Fruit fly (Drosophila melanogaster): Measurements from ENCODE around the gene Mpi.

The Mpi gene

dm6 chr3R:9771519-9771972, 12.1 kb downstream of the Mpi start, which contains the start of gene CG9471 (continued):
- TF ChIP-seq CG34422 (GFP tag; IDR thresholded peaks at IDR 0.05) (peak; percentile 93), CG1832 (GFP tag; optimal IDR thresholded peaks at IDR 0.05) (no peak), CG8765 (GFP tag; IDR thresholded peaks at IDR 0.05) (peak; percentile 70; the same call in 1 of the 2 replicates), CG8924 (tag; optimal IDR thresholded peaks at IDR 0.05) (peak; percentile 93), CG10654 (GFP tag; optimal IDR thresholded peaks at IDR 0.05) (peak; percentile 89), jumu (GFP tag; optimal IDR thresholded peaks at IDR 0.05) (peak; percentile 86), fd102C (GFP tag; optimal IDR thresholded peaks at IDR 0.05) (peak; percentile 57), CG18262 (tag; optimal IDR thresholded peaks at IDR 0.05) (peak; percentile 90), hbn (GFP tag; IDR thresholded peaks at IDR 0.05; ENCODE audit: partially characterized antibody) (no peak), ems (GFP tag; optimal IDR thresholded peaks at IDR 0.05) (peak; percentile 85), CG10431 (GFP tag; optimal IDR thresholded peaks at IDR 0.05) (peak; percentile 62), cato (GFP tag; optimal IDR thresholded peaks at IDR 0.05; ENCODE audit: borderline replicate concordance) (peak; percentile 83), Kr (GFP tag; optimal IDR thresholded peaks at IDR 0.05) (no peak), jing (GFP tag; optimal IDR thresholded peaks at IDR 0.05) (no peak), Dek (tag; optimal IDR thresholded peaks at IDR 0.05) (peak; percentile 90), tin (GFP tag; optimal IDR thresholded peaks at IDR 0.05) (peak; percentile 88), ind (GFP tag; optimal IDR thresholded peaks at IDR 0.05) (peak; percentile 93), CG3995 (GFP tag; optimal IDR thresholded peaks at IDR 0.05) (peak; percentile 69), zen2 (GFP tag; IDR thresholded peaks at IDR 0.05; ENCODE audit: partially characterized antibody) (no peak), CkIIα-i1 (GFP tag; IDR thresholded peaks at IDR 0.05) (no peak), Oli (tag; optimal IDR thresholded peaks at IDR 0.05) (peak; percentile 89), hkb (optimal IDR thresholded peaks at IDR 0.05) (no peak), hkb (GFP tag; IDR thresholded peaks at IDR 0.05) (peak; percentile 95), CG3281 (GFP tag; optimal IDR thresholded peaks at IDR 0.05) (peak; percentile 93), lmd (GFP tag; IDR thresholded peaks at IDR 0.05) (peak; percentile 92), E2f2 (GFP tag; IDR thresholded peaks at IDR 0.05) (peak; percentile 92), CG8089 (GFP tag; optimal IDR thresholded peaks at IDR 0.05) (peak; percentile 77), Dref (GFP tag; IDR thresholded peaks at IDR 0.05) (0 out of 2 replicates have a peak, but pooled peaks have one; percentile 27), CG8388 (GFP tag; optimal IDR thresholded peaks at IDR 0.05) (peak; percentile 97), CG15073 (GFP tag; optimal IDR thresholded peaks at IDR 0.05) (peak; percentile 31), CG12219 (GFP tag; optimal IDR thresholded peaks at IDR 0.05) (peak; percentile 86), nmo (GFP tag; optimal IDR thresholded peaks at IDR 0.05) (peak; percentile 92), CG7372 (GFP tag; IDR thresholded peaks at IDR 0.05) (peak; percentile 92), CG7928 (GFP tag; optimal IDR thresholded peaks at IDR 0.05) (peak; percentile 59), CG15011 (GFP tag; optimal IDR thresholded peaks at IDR 0.05) (peak; percentile 86), Med (GFP tag) (peak; percentile 96), CG18476 (GFP tag; optimal IDR thresholded peaks at IDR 0.05) (peak; percentile 89), pan (optimal IDR thresholded peaks at IDR 0.05) (no peak), pan (GFP tag; optimal IDR thresholded peaks at IDR 0.05 in 1 of 2, IDR thresholded peaks at IDR 0.05 in 1 of 2) (peak in 1 of 2 experiments; percentile 95), CG2889 (GFP tag; IDR thresholded peaks at IDR 0.05) (peak; percentile 89), Sox100B (GFP tag; optimal IDR thresholded peaks at IDR 0.05) (peak; percentile 85), maf-S (GFP tag; optimal IDR thresholded peaks at IDR 0.05) (peak; percentile 86), sna (GFP tag; IDR thresholded peaks at IDR 0.05; ENCODE audit: partially characterized antibody) (no peak), Nf-YB (GFP tag; optimal IDR thresholded peaks at IDR 0.05) (peak; percentile 75), vvl (GFP tag; IDR thresholded peaks at IDR 0.05) (peak; percentile 97), nau (GFP tag; optimal IDR thresholded peaks at IDR 0.05) (peak; percentile 87), lola (GFP tag; optimal IDR thresholded peaks at IDR 0.05) (peak in 1 of 3 experiments; percentile 83), CG3838 (GFP tag; optimal IDR thresholded peaks at IDR 0.05) (peak; percentile 56), CG17612 (GFP tag; IDR thresholded peaks at IDR 0.05) (peak; percentile 78), dati (GFP tag; IDR thresholded peaks at IDR 0.05) (peak; percentile 81), CG6175 (GFP tag; IDR thresholded peaks at IDR 0.05) (peak; percentile 67; the same call in 1 of the 3 replicates)

Measured in whole organism, embryonic.